Worm (Caenorhabditis elegans): Measurements from ENCODE around the gene T12D8.5.

DNA sequence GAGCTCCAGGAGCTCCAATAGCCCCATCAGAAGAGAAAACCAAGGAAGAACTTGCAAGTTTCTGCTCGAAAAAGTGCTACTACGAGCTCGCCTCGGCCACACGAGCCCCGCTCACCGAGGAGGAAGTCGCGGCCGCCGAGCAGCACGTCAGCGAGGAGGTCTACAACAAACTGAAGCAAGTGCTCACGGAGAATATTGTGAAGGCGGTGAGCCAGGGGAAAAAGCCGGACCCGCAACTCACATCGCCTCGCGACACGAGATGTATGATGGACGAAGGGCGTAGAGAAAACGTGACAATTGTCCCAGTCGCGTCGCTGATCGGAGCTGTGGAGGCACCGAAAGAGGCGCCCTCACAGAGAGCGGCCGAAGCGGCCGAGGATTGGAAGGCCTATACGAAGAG lies 26.1 kb upstream of the T12D8.5 start:
- TF ChIP-seq cebp-2 (GFP tag; IDR thresholded peaks at IDR 0.05) = no peak
- no peak for TF ChIP-seq pha-4 (tag; optimal IDR thresholded peaks at IDR 0.05)
